Fruit fly (Drosophila melanogaster) whole organism, embryonic: ENCODE measurements around the gene CG32551.
A peak's percentile ranks its signal among the peaks of the same experiment; 100 is the strongest.

Source experiments
- Abd-B ChIP-seq: fragments of 200-800 bp; sonication (Bioruptor generic); optimal IDR thresholded peaks from 2 replicates; lab custom pipeline; 2018; ENCODE audit warnings: missing biosample characterization, mild to moderate bottlenecking, missing genetic modification characterization, moderate library complexity
- Antp ChIP-seq: fragments of 200-800 bp; sonication (Bioruptor generic); optimal IDR thresholded peaks from 3 replicates; lab custom pipeline; 2016; ENCODE audit warnings: missing biosample characterization, missing genetic modification characterization
- CG10431 ChIP-seq: fragments of 200-800 bp; sonication (Bioruptor generic); optimal IDR thresholded peaks from 3 replicates; lab custom pipeline; 2018; ENCODE audit warnings: missing biosample characterization, mild to moderate bottlenecking, missing genetic modification characterization
- CG10654 ChIP-seq: fragments of 200-800 bp; sonication (Bioruptor generic); optimal IDR thresholded peaks from 2 replicates; lab custom pipeline; 2016; ENCODE audit warnings: missing biosample characterization, missing genetic modification characterization
- CG11456 ChIP-seq: fragments of 200-800 bp; sonication (Bioruptor generic); IDR thresholded peaks from 3 replicates; pipeline ENCODE4 v1.3.6; 2022; ENCODE audit warnings: missing biosample characterization, missing genetic modification characterization
- CG11723 ChIP-seq: fragments of 200-800 bp; sonication (Bioruptor generic); optimal IDR thresholded peaks from 2 replicates; lab custom pipeline; 2017; ENCODE audit warnings: missing biosample characterization, mild to moderate bottlenecking, missing genetic modification characterization
- CG12299 ChIP-seq: fragments of 200-800 bp; sonication (Bioruptor generic); optimal IDR thresholded peaks from 2 replicates; lab custom pipeline; 2018; ENCODE audit warnings: missing biosample characterization, mild to moderate bottlenecking, missing genetic modification characterization
- CG14667 ChIP-seq: fragments of 200-800 bp; sonication (Bioruptor generic); IDR thresholded peaks from 2 replicates; pipeline ENCODE4 v1.3.6; 2022; ENCODE audit warnings: missing biosample characterization, missing genetic modification characterization
- CG16815 ChIP-seq: fragments of 200-800 bp; sonication (Bioruptor generic); optimal IDR thresholded peaks from 3 replicates; lab custom pipeline; 2017; ENCODE audit warnings: missing biosample characterization, mild to moderate bottlenecking, missing genetic modification characterization
- CG17612 ChIP-seq: fragments of 200-800 bp; sonication (Bioruptor generic); IDR thresholded peaks from 2 replicates; pipeline ENCODE4 v1.3.6; 2022; ENCODE audit warnings: missing biosample characterization, missing genetic modification characterization
- CG30020 ChIP-seq: fragments of 200-800 bp; optimal IDR thresholded peaks from 2 replicates; lab custom pipeline; 2019; ENCODE audit warnings: missing biosample characterization, mild to moderate bottlenecking, missing genetic modification characterization, moderate library complexity
- CG3163 ChIP-seq: fragments of 200-800 bp; sonication (Bioruptor generic); optimal IDR thresholded peaks from 3 replicates; lab custom pipeline; 2016; ENCODE audit warnings: missing biosample characterization, missing genetic modification characterization
- CG34224 ChIP-seq: fragments of 200-800 bp; sonication (Bioruptor generic); IDR thresholded peaks from 3 replicates; pipeline ENCODE4 v1.3.6; 2022; ENCODE audit warnings: missing biosample characterization, missing genetic modification characterization; ENCODE audit not compliant: partially characterized antibody
- CG42726 ChIP-seq: fragments of 200-800 bp; sonication (Bioruptor generic); IDR thresholded peaks from 2 replicates; pipeline ENCODE4 v1.3.6; 2022; ENCODE audit warnings: missing biosample characterization, missing genetic modification characterization; ENCODE audit not compliant: partially characterized antibody
- CG6654 ChIP-seq: fragments of 200-800 bp; sonication (Bioruptor generic); optimal IDR thresholded peaks from 2 replicates; lab custom pipeline; 2017; ENCODE audit warnings: missing biosample characterization, mild to moderate bottlenecking, missing genetic modification characterization
- CG7372 ChIP-seq: fragments of 200-800 bp; sonication (Bioruptor generic); IDR thresholded peaks from 2 replicates; pipeline ENCODE4 v1.3.6; 2022; ENCODE audit warnings: missing biosample characterization, missing genetic modification characterization
- CG7928 ChIP-seq: fragments of 200-800 bp; sonication (Bioruptor generic); optimal IDR thresholded peaks from 2 replicates; lab custom pipeline; 2017; ENCODE audit warnings: missing biosample characterization, mild to moderate bottlenecking, missing genetic modification characterization
- CG7963 ChIP-seq: fragments of 200-800 bp; sonication (Bioruptor generic); IDR thresholded peaks from 3 replicates; pipeline ENCODE4 v1.3.6; 2022; ENCODE audit warnings: missing biosample characterization, missing genetic modification characterization; ENCODE audit not compliant: partially characterized antibody
- CrebB ChIP-seq: fragments of 200-800 bp; sonication (Bioruptor generic); optimal IDR thresholded peaks from 3 replicates; lab custom pipeline; 2018; ENCODE audit warnings: missing biosample characterization, mild to moderate bottlenecking, missing genetic modification characterization
- Dfd ChIP-seq, 2 experiments: fragments of >200 bp; optimal IDR thresholded peaks; 2 replicates each; lab custom pipeline; 2017; ENCODE audit warnings: missing biosample characterization in 2 of 2, missing genetic modification characterization in 2 of 2
- Dll ChIP-seq: fragments of 200-800 bp; sonication (Bioruptor generic); IDR thresholded peaks from 4 replicates; pipeline ENCODE4 v1.3.6; 2022; ENCODE audit warnings: missing biosample characterization, missing genetic modification characterization; ENCODE audit not compliant: partially characterized antibody
- Elba2 ChIP-seq: fragments of 200-800 bp; sonication (Bioruptor generic); optimal IDR thresholded peaks from 3 replicates; lab custom pipeline; 2016; ENCODE audit warnings: missing biosample characterization, missing genetic modification characterization
- Gsc ChIP-seq: fragments of 200-800 bp; sonication (Bioruptor generic); IDR thresholded peaks from 2 replicates; pipeline ENCODE4 v1.3.6; 2022; ENCODE audit warnings: missing biosample characterization, missing genetic modification characterization
- HLHmδ ChIP-seq: fragments of 200-800 bp; sonication (Bioruptor generic); optimal IDR thresholded peaks from 2 replicates; lab custom pipeline; 2018; ENCODE audit warnings: missing biosample characterization, mild to moderate bottlenecking, missing genetic modification characterization, moderate library complexity
- HmgZ ChIP-seq: fragments of 200-800 bp; sonication (Bioruptor generic); optimal IDR thresholded peaks from 2 replicates; lab custom pipeline; 2018; ENCODE audit warnings: missing biosample characterization, mild to moderate bottlenecking, missing genetic modification characterization
- Hr78 ChIP-seq, 2 experiments: fragments of 200-800 bp in 1 of 2; fragments of >200 bp in 1 of 2; sonication (Bioruptor generic) in 1 of 2; optimal IDR thresholded peaks; 2 replicates each; lab custom pipeline; 2017 to 2019; ENCODE audit warnings: missing biosample characterization in 2 of 2, missing genetic modification characterization in 2 of 2, mild to moderate bottlenecking in 1 of 2, moderate library complexity in 1 of 2
- Lhr ChIP-seq: fragments of 200-800 bp; sonication (Bioruptor generic); optimal IDR thresholded peaks from 3 replicates; lab custom pipeline; 2017; ENCODE audit warnings: mild to moderate bottlenecking, missing biosample characterization, missing genetic modification reagents, missing genetic modification characterization
- MBD-R2 ChIP-seq: fragments of 200-800 bp; sonication (Bioruptor generic); IDR thresholded peaks from 2 replicates; pipeline ENCODE4 v1.3.6; 2022; ENCODE audit warnings: missing biosample characterization, missing genetic modification characterization
- Mes4 ChIP-seq: fragments of 200-800 bp; sonication (Bioruptor generic); optimal IDR thresholded peaks from 2 replicates; lab custom pipeline; 2016; ENCODE audit warnings: missing biosample characterization, missing genetic modification characterization
- Mrtf ChIP-seq: fragments of 200-800 bp; sonication (Bioruptor generic); IDR thresholded peaks from 3 replicates; pipeline ENCODE4 v1.3.6; 2022; ENCODE audit warnings: missing biosample characterization, missing genetic modification characterization
- Nf-YA ChIP-seq: fragments of 200-800 bp; sonication (Bioruptor generic); IDR thresholded peaks from 2 replicates; pipeline ENCODE4 v1.3.6; 2022; ENCODE audit warnings: missing biosample characterization, missing genetic modification characterization
- Stat92E ChIP-seq, 3 experiments: fragments of >200 bp in 2 of 3; fragments of 200-800 bp in 1 of 3; sonication (Bioruptor generic) in 1 of 3; optimal IDR thresholded peaks; 2 replicates each; lab custom pipeline; 2017 to 2019; ENCODE audit warnings: missing biosample characterization in 3 of 3, missing genetic modification characterization in 3 of 3, mild to moderate bottlenecking in 1 of 3, moderate library complexity in 1 of 3
- al ChIP-seq: fragments of 200-800 bp; sonication (Bioruptor generic); IDR thresholded peaks from 2 replicates; pipeline ENCODE4 v1.3.6; 2022; ENCODE audit warnings: missing biosample characterization, missing genetic modification characterization
- ara ChIP-seq: fragments of 200-800 bp; sonication (Bioruptor generic); IDR thresholded peaks from 2 replicates; pipeline ENCODE4 v1.3.6; 2022; ENCODE audit warnings: missing biosample characterization, missing genetic modification characterization
- caup ChIP-seq: fragments of 200-800 bp; sonication (Bioruptor generic); optimal IDR thresholded peaks from 3 replicates; lab custom pipeline; 2017; ENCODE audit warnings: missing biosample characterization, mild to moderate bottlenecking, missing genetic modification characterization, moderate library complexity; ENCODE audit not compliant: severe bottlenecking
- cg ChIP-seq: fragments of 200-800 bp; sonication (Bioruptor generic); optimal IDR thresholded peaks from 3 replicates; lab custom pipeline; 2019; ENCODE audit warnings: missing biosample characterization, mild to moderate bottlenecking, missing genetic modification characterization, moderate library complexity
- dan ChIP-seq: fragments of 200-800 bp; sonication (Bioruptor generic); IDR thresholded peaks from 2 replicates; pipeline ENCODE4 v1.3.6; 2022; ENCODE audit warnings: missing biosample characterization, missing genetic modification characterization
- eyg ChIP-seq: fragments of 200-800 bp; sonication (Bioruptor generic); optimal IDR thresholded peaks from 3 replicates; lab custom pipeline; 2016; ENCODE audit warnings: missing biosample characterization, missing genetic modification characterization
- fd102C ChIP-seq: fragments of 200-800 bp; sonication (Bioruptor generic); optimal IDR thresholded peaks from 2 replicates; lab custom pipeline; 2018; ENCODE audit warnings: missing biosample characterization, mild to moderate bottlenecking, missing genetic modification characterization, moderate library complexity
- fd64A ChIP-seq: fragments of 200-800 bp; sonication (Bioruptor generic); optimal IDR thresholded peaks from 3 replicates; lab custom pipeline; 2018; ENCODE audit warnings: missing biosample characterization, mild to moderate bottlenecking, missing genetic modification characterization
- her ChIP-seq: fragments of 200-800 bp; sonication (Bioruptor generic); optimal IDR thresholded peaks from 2 replicates; lab custom pipeline; 2016; ENCODE audit warnings: missing biosample characterization, missing genetic modification characterization
- hkb ChIP-seq, 2 experiments: fragments of 200-800 bp in 1 of 2; fragments of >200 bp in 1 of 2; sonication (Bioruptor generic) in 1 of 2; IDR thresholded peaks in 1 of 2; optimal IDR thresholded peaks in 1 of 2; 2 replicates each; pipeline versions ENCODE4 v1.3.6 to Lab custom; 2017 to 2022; ENCODE audit warnings: missing biosample characterization in 1 of 2, missing genetic modification characterization in 1 of 2
- nerfin-1 ChIP-seq: fragments of 200-800 bp; sonication (Bioruptor generic); optimal IDR thresholded peaks from 3 replicates; lab custom pipeline; 2019; ENCODE audit warnings: missing biosample characterization, mild to moderate bottlenecking, missing genetic modification characterization, moderate library complexity
- org-1 ChIP-seq: fragments of 200-800 bp; sonication (Bioruptor generic); optimal IDR thresholded peaks from 2 replicates; lab custom pipeline; 2017; ENCODE audit warnings: missing biosample characterization, missing genetic modification characterization
- salm ChIP-seq: fragments of 200-800 bp; sonication (Bioruptor generic); optimal IDR thresholded peaks from 2 replicates; lab custom pipeline; 2018; ENCODE audit warnings: missing biosample characterization, mild to moderate bottlenecking, missing genetic modification characterization
- sima ChIP-seq: fragments of 200-800 bp; sonication (Bioruptor generic); optimal IDR thresholded peaks from 2 replicates; lab custom pipeline; 2016; ENCODE audit warnings: missing biosample characterization, missing genetic modification characterization
- tio ChIP-seq: fragments of 200-800 bp; sonication (Bioruptor generic); optimal IDR thresholded peaks from 2 replicates; lab custom pipeline; 2017; ENCODE audit warnings: missing biosample characterization, missing genetic modification characterization, inconsistent platforms
- tup ChIP-seq: fragments of 200-800 bp; sonication (Bioruptor generic); optimal IDR thresholded peaks from 2 replicates; lab custom pipeline; 2016; ENCODE audit warnings: missing biosample characterization, mild to moderate bottlenecking, missing genetic modification characterization, moderate library complexity
- wek ChIP-seq: fragments of 200-800 bp; sonication (Bioruptor generic); optimal IDR thresholded peaks from 3 replicates; lab custom pipeline; 2018; ENCODE audit warnings: missing biosample characterization, mild to moderate bottlenecking, missing genetic modification characterization, moderate library complexity

The CG32551 gene

DNA sequence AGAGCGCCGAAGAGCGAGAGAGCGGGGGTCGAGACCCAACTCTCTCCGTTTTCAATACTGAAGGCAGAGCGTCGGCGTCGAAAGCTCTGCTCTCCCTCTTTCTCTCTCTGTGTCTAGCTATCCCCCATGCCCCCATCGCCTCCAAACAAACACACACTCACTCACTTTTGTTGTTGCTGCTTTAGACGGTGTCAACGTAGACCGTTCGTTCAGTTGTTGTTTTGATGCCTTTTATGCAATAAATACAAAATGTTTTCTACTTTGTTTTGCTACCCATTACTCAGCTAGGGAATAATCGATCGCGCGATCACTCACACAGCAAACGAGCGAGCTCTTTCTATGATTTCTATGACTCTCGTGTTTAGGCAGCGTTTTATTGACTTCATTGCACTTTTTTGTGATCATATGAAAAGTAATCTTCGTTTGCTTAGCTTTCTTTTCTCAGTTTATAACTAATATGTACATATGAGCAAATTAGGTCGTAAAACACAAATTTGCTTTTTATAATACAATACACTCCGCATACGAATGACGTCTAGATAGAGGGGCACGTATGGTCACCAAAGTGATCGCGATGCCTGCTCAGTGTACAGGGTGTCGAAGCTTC, 33.9 kb upstream of the CG32551 start (continued):
- TF ChIP-seq cg (GFP tag; lab: Kevin White, UChicago) (peak; percentile 46), CG10654 (GFP tag; lab: Kevin White, UChicago) (no peak), Nf-YA (GFP tag; lab: Robert Waterston, UW) (no peak), Dfd (GFP tag; optimal IDR thresholded peaks at IDR 0.05; lab: Kevin White, UChicago) (no peak), CrebB (tag; lab: Kevin White, UChicago) (no peak), dan (no peak), hkb (optimal IDR thresholded peaks at IDR 0.05; lab: Kevin White, UChicago) (no peak), hkb (GFP tag; IDR thresholded peaks at IDR 0.05; lab: Robert Waterston, UW) (no peak), CG7963 (GFP tag; lab: Robert Waterston, UW) (no peak), Mes4 (GFP tag; lab: Kevin White, UChicago) (no peak), ara (GFP tag; lab: Robert Waterston, UW) (no peak), CG7372 (GFP tag; lab: Robert Waterston, UW) (no peak), caup (GFP tag; lab: Kevin White, UChicago) (no peak), CG16815 (GFP tag; lab: Kevin White, UChicago) (peak; percentile 21), HmgZ (peak; percentile 8), Antp (GFP tag; lab: Kevin White, UChicago) (no peak), CG30020 (no peak), MBD-R2 (GFP tag; lab: Robert Waterston, UW) (no peak), CG6654 (GFP tag; lab: Kevin White, UChicago) (peak; percentile 30), CG34224 (GFP tag; lab: Robert Waterston, UW) (peak; percentile 43; the same call in 1 of the 3 replicates), org-1 (no peak), wek (GFP tag; lab: Kevin White, UChicago) (no peak), Hr78 (GFP tag; optimal IDR thresholded peaks at IDR 0.05; lab: Kevin White, UChicago) (no peak), CG11456 (GFP tag; lab: Robert Waterston, UW) (no peak), Mrtf (GFP tag; lab: Robert Waterston, UW) (no peak), Dll (GFP tag; lab: Robert Waterston, UW) (0 out of 4 replicates have a peak, but pooled peaks have one; percentile 31), her (no peak), fd64A (GFP tag; lab: Kevin White, UChicago) (no peak), Gsc (no peak), sima (no peak), Lhr (GFP tag; lab: Kevin White, UChicago) (peak; percentile 2), CG11723 (GFP tag; lab: Kevin White, UChicago) (no peak), CG14667 (no peak), HLHmδ (GFP tag; lab: Kevin White, UChicago) (no peak), nerfin-1 (no peak), eyg (peak; percentile 2), CG7928 (GFP tag; lab: Kevin White, UChicago) (no peak), Abd-B (GFP tag; lab: Kevin White, UChicago) (peak; percentile 48), salm (no peak), CG10431 (no peak), tup (GFP tag; lab: Kevin White, UChicago) (no peak), CG3163 (GFP tag; lab: Kevin White, UChicago) (no peak), CG42726 (GFP tag; lab: Robert Waterston, UW) (no peak), CG17612 (no peak), Stat92E (GFP tag; optimal IDR thresholded peaks at IDR 0.05; lab: Kevin White, UChicago) (no peak), Elba2 (GFP tag; lab: Kevin White, UChicago) (no peak), tio (GFP tag; lab: Kevin White, UChicago) (no peak), fd102C (no peak), al (GFP tag; lab: Robert Waterston, UW) (no peak), CG12299 (tag; lab: Kevin White, UChicago) (no peak)
